Worm (Caenorhabditis elegans): Measurements from ENCODE around the gene Y116F11B.2.
A peak's percentile ranks its signal among the peaks of the same experiment; 100 is the strongest.

Y116F11B.2 gene

DNA sequence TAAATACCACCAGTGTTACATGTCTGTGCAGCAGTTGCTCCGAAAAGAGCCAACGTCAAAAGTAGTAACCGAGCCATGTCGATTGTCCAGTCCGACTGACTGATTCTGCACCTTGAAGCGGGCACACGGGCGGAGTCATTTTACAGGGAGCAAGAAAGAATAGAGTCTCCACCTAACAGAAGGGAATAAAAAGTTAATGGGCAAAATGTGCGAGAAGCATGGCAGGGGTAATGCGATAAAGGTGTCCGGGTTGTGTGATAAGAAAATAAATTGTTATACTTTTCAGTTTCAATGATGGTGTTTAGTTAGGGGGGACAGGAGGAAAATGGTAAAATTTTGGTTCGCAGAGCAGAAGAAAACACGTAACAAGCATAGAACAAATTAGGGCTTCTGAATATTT is 45.7 kb downstream of the Y116F11B.2 start, which contains the start of gene clec-50:
clec-50 (minus strand) TSS at position 109 of the 400 bp plus-strand sequence.
- peak; percentile 61 for TF ChIP-seq sma-9 (GFP tag; optimal IDR thresholded peaks at IDR 0.05)
- TF ChIP-seq sma-9 (tag; optimal IDR thresholded peaks at IDR 0.05) = no peak
- TF ChIP-seq elt-1 (tag; optimal IDR thresholded peaks at IDR 0.05) = no peak
- TF ChIP-seq fos-1 (tag; optimal IDR thresholded peaks at IDR 0.05) = peak; percentile 90
- TF ChIP-seq crh-2 (tag; optimal IDR thresholded peaks at IDR 0.05) = peak; percentile 10
- TF ChIP-seq C34F6.9 (tag; optimal IDR thresholded peaks at IDR 0.05) = no peak
- TF ChIP-seq ceh-16 (tag; optimal IDR thresholded peaks at IDR 0.05) = no peak
- no peak for TF ChIP-seq nhr-12 (tag; optimal IDR thresholded peaks at IDR 0.05)
- no peak for TF ChIP-seq blmp-1 (tag; optimal IDR thresholded peaks at IDR 0.05; ENCODE audit: insufficient read depth)
- TF ChIP-seq gmeb-1 (tag; optimal IDR thresholded peaks at IDR 0.05) = peak; percentile 13
- no peak for TF ChIP-seq snpc-4 (tag; optimal IDR thresholded peaks at IDR 0.05)
- TF ChIP-seq F13H6.1 (tag; optimal IDR thresholded peaks at IDR 0.05) = no peak

ce11 chrV:19754331-19754730 is 46.6 kb downstream of the Y116F11B.2 start:
- TF ChIP-seq ama-1 (optimal IDR thresholded peaks at IDR 0.05) (no peak), unc-39 (tag; optimal IDR thresholded peaks at IDR 0.05) (no peak), lsy-2 (tag; optimal IDR thresholded peaks at IDR 0.05) (no peak), gmeb-1 (tag; optimal IDR thresholded peaks at IDR 0.05) (no peak), ztf-1 (GFP tag; conservative IDR thresholded peaks at IDR 0.05) (no peak), sma-3 (GFP tag; optimal IDR thresholded peaks at IDR 0.05) (no peak), ZK546.5 (tag; optimal IDR thresholded peaks at IDR 0.05) (no peak)

ce11 chrV:19752879-19753278 is 48.1 kb downstream of the Y116F11B.2 start:
- no peak for TF ChIP-seq nhr-21 (tag; optimal IDR thresholded peaks at IDR 0.05)
- no peak for TF ChIP-seq dmd-4 (tag; optimal IDR thresholded peaks at IDR 0.05)

ce11 chrV:19751124-19751523 is 49.8 kb downstream of the Y116F11B.2 start, which contains the start of gene clec-49:
Gene clec-49 (minus strand): TSS chrV:19751226.
- TF ChIP-seq zag-1 (tag; optimal IDR thresholded peaks at IDR 0.05) (no peak), sma-9 (GFP tag; optimal IDR thresholded peaks at IDR 0.05) (peak; percentile 15), sma-9 (tag; optimal IDR thresholded peaks at IDR 0.05) (no peak)

Measured in whole organism, L2 larva.